Fruit fly (Drosophila melanogaster) whole organism, wandering third instar larva: ENCODE data around the gene CG17734.

Source experiments
- Abd-B ChIP-seq: fragments of >200 bp; optimal IDR thresholded peaks from 2 replicates; lab custom pipeline; 2017; ENCODE audit warnings: missing biosample characterization, missing genetic modification characterization
- CG32264 ChIP-seq: fragments of 200-800 bp; sonication (Bioruptor generic); optimal IDR thresholded peaks from 2 replicates; lab custom pipeline; 2016; ENCODE audit warnings: missing biosample characterization, missing genetic modification characterization
- CG9705 ChIP-seq: fragments of 200-800 bp; sonication (Bioruptor generic); optimal IDR thresholded peaks from 2 replicates; lab custom pipeline; 2018; ENCODE audit warnings: missing biosample characterization, mild to moderate bottlenecking, missing genetic modification characterization
- CrebA ChIP-seq: fragments of 200-800 bp; sonication (Bioruptor generic); optimal IDR thresholded peaks from 2 replicates; lab custom pipeline; 2016; ENCODE audit warnings: missing biosample characterization, mild to moderate bottlenecking, missing genetic modification characterization, borderline replicate concordance
- Dfd ChIP-seq: fragments of >200 bp; optimal IDR thresholded peaks from 2 replicates; lab custom pipeline; 2017; ENCODE audit warnings: missing biosample characterization, missing genetic modification characterization
- Dif ChIP-seq: fragments of 200-275, 200-300 bp; sonication (Bioruptor generic); optimal IDR thresholded peaks from 2 replicates; lab custom pipeline; 2018; ENCODE audit warnings: missing biosample characterization, missing genetic modification characterization; ENCODE audit not compliant: partially characterized antibody
- GATAd ChIP-seq: sonication (Bioruptor generic); optimal IDR thresholded peaks from 2 replicates; lab custom pipeline; 2016; ENCODE audit warnings: missing biosample characterization, missing genetic modification characterization
- HLH106 ChIP-seq: fragments of 200-800 bp; optimal IDR thresholded peaks from 3 replicates; lab custom pipeline; 2019; ENCODE audit warnings: missing biosample characterization, mild to moderate bottlenecking, missing genetic modification characterization, moderate library complexity
- Hnf4 ChIP-seq: fragments of 200-800 bp; sonication (Bioruptor generic); optimal IDR thresholded peaks from 2 replicates; lab custom pipeline; 2016; ENCODE audit warnings: missing biosample characterization, mild to moderate bottlenecking, missing genetic modification characterization
- Hr78 ChIP-seq: fragments of >200 bp; optimal IDR thresholded peaks from 2 replicates; lab custom pipeline; 2017; ENCODE audit warnings: missing biosample characterization, missing genetic modification characterization
- Hr83 ChIP-seq: fragments of 200-300 bp; sonication (Bioruptor generic); optimal IDR thresholded peaks from 2 replicates; lab custom pipeline; 2016; ENCODE audit warnings: missing biosample characterization, mild to moderate bottlenecking, missing genetic modification characterization, moderate library complexity; ENCODE audit not compliant: poor library complexity, severe bottlenecking
- Jra ChIP-seq: sonication (Bioruptor generic); optimal IDR thresholded peaks from 2 replicates; lab custom pipeline; 2016; ENCODE audit warnings: missing biosample characterization, missing genetic modification characterization
- Mio ChIP-seq: sonication (Bioruptor generic); optimal IDR thresholded peaks from 2 replicates; lab custom pipeline; 2016; ENCODE audit warnings: missing biosample characterization, missing genetic modification characterization
- Myc ChIP-seq: fragments of >200 bp; optimal IDR thresholded peaks from 2 replicates; lab custom pipeline; 2017
- N ChIP-seq: fragments of >200 bp; optimal IDR thresholded peaks from 2 replicates; lab custom pipeline; 2018; ENCODE audit warnings: missing biosample characterization, missing external identifiers, missing genetic modification characterization
- OdsH ChIP-seq: fragments of 200-800 bp; sonication (Bioruptor generic); optimal IDR thresholded peaks from 2 replicates; lab custom pipeline; 2016; ENCODE audit warnings: missing biosample characterization, mild to moderate bottlenecking, missing genetic modification characterization
- Rel ChIP-seq, 2 experiments: fragments of 200-800 bp; sonication (Bioruptor generic) in 1 of 2; optimal IDR thresholded peaks; 2 replicates in 1 of 2; 3 replicates in 1 of 2; lab custom pipeline; 2016 to 2019; ENCODE audit warnings: mild to moderate bottlenecking in 2 of 2, missing biosample characterization in 2 of 2, missing genetic modification characterization in 2 of 2, moderate library complexity in 1 of 2
- Sp1 ChIP-seq: fragments of 200-800 bp; sonication (Bioruptor generic); optimal IDR thresholded peaks from 3 replicates; lab custom pipeline; 2019; ENCODE audit warnings: missing biosample characterization, mild to moderate bottlenecking, missing genetic modification characterization, moderate library complexity
- Vsx2 ChIP-seq: fragments of 200-300, 225-300 bp; sonication (Bioruptor generic); optimal IDR thresholded peaks from 2 replicates; lab custom pipeline; 2018; ENCODE audit warnings: missing biosample characterization, missing genetic modification characterization; ENCODE audit not compliant: partially characterized antibody
- br ChIP-seq: fragments of 200-800 bp; sonication (Bioruptor generic); optimal IDR thresholded peaks from 2 replicates; lab custom pipeline; 2016; ENCODE audit warnings: missing biosample characterization, missing genetic modification characterization
- brk ChIP-seq: fragments of 200-800 bp; sonication (Bioruptor generic); optimal IDR thresholded peaks from 2 replicates; lab custom pipeline; 2016; ENCODE audit warnings: missing biosample characterization, mild to moderate bottlenecking, missing genetic modification characterization
- dl ChIP-seq, 2 experiments: fragments of 175-275, 200-275 bp in 1 of 2; fragments of 200-275 bp in 1 of 2; sonication (Bioruptor generic); optimal IDR thresholded peaks; lab custom pipeline; 2018; ENCODE audit warnings: mild to moderate bottlenecking in 2 of 2, missing biosample characterization in 2 of 2, missing genetic modification characterization in 2 of 2, moderate library complexity in 2 of 2; ENCODE audit not compliant: partially characterized antibody in 2 of 2, insufficient read depth in 1 of 2
- dmrt93B ChIP-seq: fragments of 200-800 bp; sonication (Bioruptor generic); optimal IDR thresholded peaks from 2 replicates; lab custom pipeline; 2018; ENCODE audit warnings: missing biosample characterization, mild to moderate bottlenecking, missing genetic modification characterization
- dsf ChIP-seq: sonication (Bioruptor generic); optimal IDR thresholded peaks from 2 replicates; lab custom pipeline; 2016; ENCODE audit warnings: missing biosample characterization, missing genetic modification characterization, borderline replicate concordance
- ey ChIP-seq: fragments of 200-800 bp; sonication (Bioruptor generic); optimal IDR thresholded peaks from 2 replicates; lab custom pipeline; 2016; ENCODE audit warnings: missing biosample characterization, missing genetic modification characterization
- foxo ChIP-seq, 2 experiments: fragments of 200-800 bp; sonication (Bioruptor generic); optimal IDR thresholded peaks; 2 replicates in 1 of 2; 3 replicates in 1 of 2; lab custom pipeline; 2016 to 2017; ENCODE audit warnings: missing biosample characterization in 2 of 2, missing genetic modification characterization in 2 of 2
- fru ChIP-seq: fragments of 200-800 bp; sonication (Bioruptor generic); optimal IDR thresholded peaks from 3 replicates; lab custom pipeline; 2016; ENCODE audit warnings: missing biosample characterization, mild to moderate bottlenecking, missing genetic modification characterization
- h ChIP-seq: fragments of 200-800 bp; sonication (Bioruptor generic); optimal IDR thresholded peaks from 3 replicates; lab custom pipeline; 2016; ENCODE audit warnings: missing biosample characterization, mild to moderate bottlenecking, missing genetic modification characterization
- jim ChIP-seq: fragments of 175-275, 200-325 bp; sonication (Bioruptor generic); optimal IDR thresholded peaks from 2 replicates; lab custom pipeline; 2016; ENCODE audit warnings: missing biosample characterization, mild to moderate bottlenecking, missing genetic modification characterization
- lola ChIP-seq: fragments of >200 bp; optimal IDR thresholded peaks from 2 replicates; lab custom pipeline; 2017; ENCODE audit warnings: missing biosample characterization, missing genetic modification characterization
- psq ChIP-seq: fragments of 200-800 bp; sonication (Bioruptor generic); optimal IDR thresholded peaks from 3 replicates; lab custom pipeline; 2017; ENCODE audit warnings: missing biosample characterization, mild to moderate bottlenecking, missing genetic modification characterization, moderate library complexity
- rgr ChIP-seq: fragments of 200-800 bp; sonication (Bioruptor generic); optimal IDR thresholded peaks from 3 replicates; lab custom pipeline; 2016; ENCODE audit warnings: missing biosample characterization, mild to moderate bottlenecking, missing genetic modification characterization
- sv ChIP-seq: fragments of 200-800 bp; sonication (Bioruptor generic); optimal IDR thresholded peaks from 3 replicates; lab custom pipeline; 2016; ENCODE audit warnings: missing biosample characterization, missing genetic modification characterization
- tai ChIP-seq: sonication (Bioruptor generic); optimal IDR thresholded peaks from 2 replicates; lab custom pipeline; 2016; ENCODE audit warnings: missing biosample characterization, missing genetic modification characterization
- woc ChIP-seq: sonication (Bioruptor generic); optimal IDR thresholded peaks from 2 replicates; lab custom pipeline; 2016; ENCODE audit warnings: missing biosample characterization, mild to moderate bottlenecking, missing genetic modification characterization

The CG17734 gene

DNA sequence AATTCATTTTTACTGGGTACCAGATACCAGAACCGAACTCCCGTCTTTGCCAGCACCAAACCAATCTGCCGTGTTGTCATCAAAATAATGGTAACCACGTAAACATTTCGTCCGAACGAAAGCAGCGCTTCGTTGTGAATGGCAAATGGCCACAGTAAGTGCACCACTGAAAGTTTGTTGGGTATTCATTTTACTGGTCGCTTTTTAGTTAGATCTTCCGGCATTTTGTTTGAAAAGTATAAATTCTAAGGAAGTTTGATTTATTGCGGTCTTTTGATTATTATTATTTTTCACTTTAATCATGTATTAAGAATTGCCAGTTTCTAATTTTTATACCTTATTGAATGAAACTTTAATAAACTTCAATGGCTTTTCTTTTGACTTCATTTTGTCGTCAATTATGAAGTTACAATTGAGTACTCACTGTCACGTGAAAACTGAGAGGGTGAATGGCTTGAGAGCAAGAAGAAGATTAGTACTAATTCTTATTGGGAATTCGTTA, 29.3 kb downstream of the CG17734 start, which contains the start of gene ZnT86D:
Gene ZnT86D (minus strand): TSS at position 91 of the 502 bp plus-strand sequence.
- TF ChIP-seq foxo (GFP tag; optimal IDR thresholded peaks at IDR 0.05; lab: Kevin White, UChicago) (peak in 1 of 2 experiments; percentile 64), dmrt93B (GFP tag; lab: Kevin White, UChicago) (peak; percentile 39), Mio (GFP tag; lab: Kevin White, UChicago) (no peak), GATAd (GFP tag; lab: Kevin White, UChicago) (no peak), fru (GFP tag; lab: Kevin White, UChicago) (peak; percentile 86), h (GFP tag; lab: Kevin White, UChicago) (peak; percentile 73), CG32264 (GFP tag; lab: Kevin White, UChicago) (peak; percentile 30), Sp1 (GFP tag; lab: Kevin White, UChicago) (peak; percentile 81), CG9705 (GFP tag; lab: Kevin White, UChicago) (peak; percentile 59), CrebA (GFP tag; lab: Kevin White, UChicago) (no peak), Hr83 (peak; percentile 39), woc (GFP tag; lab: Kevin White, UChicago) (peak; percentile 96), Hnf4 (GFP tag; lab: Kevin White, UChicago) (peak; percentile 44), psq (GFP tag; lab: Kevin White, UChicago) (peak; percentile 78), br (GFP tag; lab: Kevin White, UChicago) (peak; percentile 75), ey (GFP tag; lab: Kevin White, UChicago) (peak; percentile 61), rgr (GFP tag; lab: Kevin White, UChicago) (peak; percentile 63), Myc (lab: Kevin White, UChicago) (peak; percentile 58), HLH106 (tag; lab: Kevin White, UChicago) (peak; percentile 84), Rel (GFP tag; optimal IDR thresholded peaks at IDR 0.05; lab: Kevin White, UChicago) (no peak), Rel (tag; optimal IDR thresholded peaks at IDR 0.05; lab: Kevin White, UChicago) (peak; percentile 44), Jra (GFP tag; lab: Kevin White, UChicago) (peak; percentile 22), OdsH (GFP tag; lab: Kevin White, UChicago) (peak; percentile 33), Hr78 (GFP tag; lab: Kevin White, UChicago) (no peak), sv (GFP tag; lab: Kevin White, UChicago) (no peak)

DNA sequence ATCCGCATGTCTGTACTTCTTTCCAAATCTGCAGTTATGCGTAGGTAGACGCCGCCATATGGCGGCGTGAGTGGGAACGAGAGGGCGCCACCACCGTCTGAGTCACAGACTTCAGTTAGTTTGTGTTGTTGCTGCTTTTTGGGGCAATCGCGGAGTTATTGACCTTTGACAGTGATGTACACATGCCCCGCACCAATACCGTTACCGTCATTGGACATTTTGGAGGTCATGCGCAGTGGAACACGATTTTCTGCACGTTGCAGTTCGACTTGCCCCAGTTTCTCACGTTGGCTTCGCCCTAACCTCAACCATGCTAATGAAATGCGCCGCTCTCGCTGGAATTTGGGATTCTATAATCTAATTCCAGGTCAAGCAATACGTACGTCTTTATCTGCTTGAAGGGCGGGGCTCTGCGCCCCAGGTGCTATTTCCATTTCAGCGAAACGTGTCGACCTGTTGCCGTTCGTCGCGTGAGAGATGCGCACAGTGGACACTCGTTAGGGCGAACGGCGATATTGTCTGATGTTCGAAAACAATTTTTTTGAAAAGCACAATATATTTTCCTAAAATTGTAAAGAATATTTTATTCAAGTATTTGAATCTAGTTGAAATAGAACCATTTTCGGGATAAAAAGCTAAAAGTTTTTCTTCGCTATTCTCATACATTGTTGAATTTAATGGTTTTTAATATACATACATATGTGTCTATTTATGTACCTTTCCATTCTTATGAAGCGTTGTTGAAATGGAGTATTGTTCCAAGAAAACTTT, 32.3 kb downstream of the CG17734 start:
- no peak for TF ChIP-seq brk (GFP tag; lab: Kevin White, UChicago)
- TF ChIP-seq Hr78 (GFP tag; lab: Kevin White, UChicago): no peak
- TF ChIP-seq tai (GFP tag; lab: Kevin White, UChicago): no peak
- TF ChIP-seq br (GFP tag; lab: Kevin White, UChicago): peak; percentile 36
- no peak for TF ChIP-seq Vsx2 (GFP tag; lab: Kevin White, UChicago)
- TF ChIP-seq foxo (GFP tag; optimal IDR thresholded peaks at IDR 0.05; lab: Kevin White, UChicago): peak in 1 of 2 experiments; percentile 80
- peak; percentile 77 for TF ChIP-seq rgr (GFP tag; lab: Kevin White, UChicago)
- peak; percentile 74 for TF ChIP-seq h (GFP tag; lab: Kevin White, UChicago)
- TF ChIP-seq psq (GFP tag; lab: Kevin White, UChicago): peak; percentile 63
- TF ChIP-seq ey (GFP tag; lab: Kevin White, UChicago): peak; percentile 65
- peak; percentile 41 for TF ChIP-seq dmrt93B (GFP tag; lab: Kevin White, UChicago)
- peak; percentile 62 for TF ChIP-seq OdsH (GFP tag; lab: Kevin White, UChicago)
- TF ChIP-seq N (GFP tag; lab: Kevin White, UChicago): no peak
- no peak for TF ChIP-seq CG32264 (GFP tag; lab: Kevin White, UChicago)
- peak; percentile 61 for TF ChIP-seq Hnf4 (GFP tag; lab: Kevin White, UChicago)
- TF ChIP-seq CG9705 (GFP tag; lab: Kevin White, UChicago): peak; percentile 40
- peak; percentile 73 for TF ChIP-seq HLH106 (tag; lab: Kevin White, UChicago)
- TF ChIP-seq fru (GFP tag; lab: Kevin White, UChicago): peak; percentile 60
- TF ChIP-seq Jra (GFP tag; lab: Kevin White, UChicago): peak; percentile 88
- TF ChIP-seq sv (GFP tag; lab: Kevin White, UChicago): peak; percentile 55
- no peak for TF ChIP-seq dsf (GFP tag; lab: Kevin White, UChicago)
- peak; percentile 82 for TF ChIP-seq woc (GFP tag; lab: Kevin White, UChicago)
- TF ChIP-seq GATAd (GFP tag; lab: Kevin White, UChicago): no peak
- no peak for TF ChIP-seq Dfd (GFP tag; lab: Kevin White, UChicago)
- no peak for TF ChIP-seq jim (GFP tag; lab: Kevin White, UChicago)
- TF ChIP-seq Dif (GFP tag; lab: Kevin White, UChicago): no peak
- TF ChIP-seq Sp1 (GFP tag; lab: Kevin White, UChicago): peak; percentile 59
- TF ChIP-seq Mio (GFP tag; lab: Kevin White, UChicago): no peak
- no peak for TF ChIP-seq lola
- TF ChIP-seq dl (GFP tag; optimal IDR thresholded peaks at IDR 0.05; lab: Kevin White, UChicago; ENCODE audit: insufficient read depth in 1 of 2, partially characterized antibody in 2 of 2): peak in 1 of 2 experiments; percentile 4
- TF ChIP-seq Abd-B: no peak
- TF ChIP-seq Myc (lab: Kevin White, UChicago): peak; percentile 71
- no peak for TF ChIP-seq Rel (GFP tag; optimal IDR thresholded peaks at IDR 0.05; lab: Kevin White, UChicago)
- peak; percentile 64 for TF ChIP-seq Rel (tag; optimal IDR thresholded peaks at IDR 0.05; lab: Kevin White, UChicago)
- TF ChIP-seq Hr83: peak; percentile 66
